Worm (Caenorhabditis elegans): ENCODE measurements around the gene Y62H9A.13.

Y62H9A.13 gene

DNA sequence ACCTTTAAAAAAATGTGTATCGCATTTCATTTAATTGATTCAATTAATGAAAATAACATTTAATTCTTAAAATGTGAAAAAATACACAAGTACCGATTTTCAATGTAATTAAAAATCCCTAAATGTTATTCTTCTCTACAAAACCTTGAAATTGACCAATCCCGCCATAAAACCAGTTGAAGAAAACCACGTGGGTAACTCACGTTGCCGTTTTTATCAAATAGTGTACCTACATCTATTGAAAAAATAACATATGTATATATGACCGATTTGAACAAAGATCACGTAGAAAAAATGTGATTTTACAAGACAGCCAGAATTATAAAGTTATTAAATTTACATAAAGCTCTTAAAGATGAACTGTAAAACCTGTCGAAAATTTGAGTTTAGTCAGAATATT lies 48.4 kb downstream of the Y62H9A.13 start:
- no peak for TF ChIP-seq ahr-1 (tag; optimal IDR thresholded peaks at IDR 0.05)

DNA sequence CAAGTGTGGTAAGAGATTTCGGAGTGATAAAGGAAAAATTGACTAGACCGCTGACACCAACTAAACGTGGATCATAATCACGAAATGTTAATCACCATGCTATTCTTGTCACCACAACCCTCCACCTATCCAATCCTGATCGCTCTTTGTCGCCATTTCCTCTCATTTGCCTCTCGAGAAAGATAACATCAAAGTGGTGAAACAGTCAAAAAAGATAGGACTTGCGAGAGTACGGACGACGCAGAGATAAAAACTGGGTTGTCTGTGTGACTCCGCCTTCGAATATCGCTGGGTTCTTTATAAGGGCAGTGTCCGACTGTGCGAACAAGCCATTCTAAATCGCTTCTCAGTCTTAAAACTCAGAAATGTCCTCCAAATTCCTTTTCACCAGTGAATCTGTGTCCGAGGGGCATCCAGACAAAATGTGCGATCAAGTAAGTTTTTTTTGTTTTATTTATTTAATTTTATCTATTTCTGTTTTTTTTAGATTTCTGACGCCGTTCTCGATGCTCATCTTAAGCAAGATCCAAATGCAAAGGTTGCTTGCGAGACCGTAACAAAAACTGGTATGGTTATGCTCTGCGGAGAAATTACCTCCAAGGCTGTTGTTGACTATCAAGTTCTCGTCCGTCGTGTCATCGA lies 49.0 kb downstream of the Y62H9A.13 start, which contains the start of gene sams-1:
sams-1 (plus strand) TSS at position 300 of the 642 bp plus-strand sequence.
- TF ChIP-seq rnt-1 (tag; optimal IDR thresholded peaks at IDR 0.05) (peak; percentile 4), ref-2 (tag; optimal IDR thresholded peaks at IDR 0.05) (no peak), sdc-2 (tag; optimal IDR thresholded peaks at IDR 0.05) (no peak), che-1 (tag; optimal IDR thresholded peaks at IDR 0.05) (no peak), elt-4 (tag; optimal IDR thresholded peaks at IDR 0.05) (no peak), ttx-3 (tag; optimal IDR thresholded peaks at IDR 0.05) (no peak), F13H6.1 (tag; optimal IDR thresholded peaks at IDR 0.05) (no peak), syd-9 (tag; optimal IDR thresholded peaks at IDR 0.05) (no peak), ceh-18 (tag; optimal IDR thresholded peaks at IDR 0.05) (no peak), nfya-1 (tag; optimal IDR thresholded peaks at IDR 0.05) (peak; percentile 46), unc-42 (tag; optimal IDR thresholded peaks at IDR 0.05) (no peak), unc-55 (GFP tag; optimal IDR thresholded peaks at IDR 0.05) (no peak), madf-2 (tag; optimal IDR thresholded peaks at IDR 0.05) (no peak)

DNA sequence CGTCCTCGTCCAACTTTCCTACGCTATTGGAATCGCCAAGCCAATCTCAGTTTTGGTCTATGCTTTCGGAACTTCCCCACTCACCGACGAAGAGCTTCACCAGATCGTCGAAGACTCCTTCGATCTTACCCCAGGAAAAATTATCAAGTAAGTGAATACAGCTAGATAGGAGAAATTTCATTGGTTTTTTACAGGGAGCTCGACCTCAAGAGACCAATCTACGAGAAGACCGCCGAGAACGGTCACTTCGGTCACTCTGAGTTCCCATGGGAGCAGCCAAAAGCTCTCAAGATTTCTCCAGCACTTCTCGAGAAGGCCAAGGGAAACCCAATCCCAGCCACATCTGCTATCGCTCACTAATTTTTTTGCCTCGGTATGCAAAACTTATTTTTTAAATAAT lies 50.2 kb downstream of the Y62H9A.13 start:
- TF ChIP-seq hlh-15 (tag; optimal IDR thresholded peaks at IDR 0.05) (no peak), ceh-18 (tag; optimal IDR thresholded peaks at IDR 0.05) (no peak), hlh-8 (tag; optimal IDR thresholded peaks at IDR 0.05) (no peak), hlh-30 (tag; optimal IDR thresholded peaks at IDR 0.05; ENCODE audit: insufficient read depth) (no peak), ceh-45 (GFP tag; IDR thresholded peaks at IDR 0.05) (no peak), nhr-11 (tag; optimal IDR thresholded peaks at IDR 0.05) (no peak), ceh-6 (GFP tag; optimal IDR thresholded peaks at IDR 0.05) (no peak), fax-1 (tag; optimal IDR thresholded peaks at IDR 0.05) (no peak), Y22D7AL.16 (tag; optimal IDR thresholded peaks at IDR 0.05) (no peak), dmd-4 (tag; optimal IDR thresholded peaks at IDR 0.05; ENCODE audit: borderline replicate concordance) (no peak)

Data from whole organism, late embryonic.